Worm (Caenorhabditis elegans) whole organism, L4 larva: ENCODE results near the gene egl-43.

Source experiments
- D1046.2 ChIP-seq: fragments of 200-800 bp; sonication (Bioruptor generic); IDR thresholded peaks from 2 replicates; pipeline ENCODE4 v1.3.6; 2022; ENCODE audit warnings: missing genetic modification characterization, missing compliant biosample characterization
- F37D6.2 ChIP-seq: sonication (generic microtip); optimal IDR thresholded peaks from 2 replicates; lab custom pipeline; 2016; ENCODE audit warnings: mild to moderate bottlenecking, missing genetic modification characterization, missing compliant biosample characterization
- F49E8.2 ChIP-seq: sonication (generic microtip); optimal IDR thresholded peaks from 2 replicates; lab custom pipeline; 2016; ENCODE audit warnings: missing compliant biosample characterization, mild to moderate bottlenecking, missing genetic modification characterization, borderline replicate concordance
- T20F7.1 ChIP-seq: fragments of 200-800 bp; sonication (Bioruptor generic); optimal IDR thresholded peaks from 2 replicates; lab custom pipeline; 2018; ENCODE audit warnings: mild to moderate bottlenecking, missing genetic modification characterization, missing compliant biosample characterization
- Y48G9A.11 ChIP-seq: fragments of 200-800 bp; sonication (Bioruptor generic); IDR thresholded peaks from 2 replicates; pipeline ENCODE4 v1.3.6; 2022; ENCODE audit warnings: missing genetic modification reagents, missing genetic modification characterization, missing compliant biosample characterization
- Y75B8A.6 ChIP-seq: fragments of 200-800 bp; sonication (Bioruptor generic); IDR thresholded peaks from 2 replicates; pipeline ENCODE4 v1.3.6; 2022; ENCODE audit warnings: missing genetic modification reagents, missing genetic modification characterization, missing compliant biosample characterization
- ZK546.5 ChIP-seq, 2 experiments: sonication (generic microtip); optimal IDR thresholded peaks; 2 replicates each; lab custom pipeline; 2017; ENCODE audit warnings: missing biosample characterization in 2 of 2, missing genetic modification characterization in 2 of 2
- aha-1 ChIP-seq: fragments of 150-350 bp; peaks from one replicate; lab custom pipeline; 2014; ENCODE audit warnings: missing biosample characterization, missing genetic modification characterization
- ama-1 ChIP-seq: fragments of 150-350 bp; optimal IDR thresholded peaks from 2 replicates; lab custom pipeline; 2014; ENCODE audit warnings: inconsistent platforms, mixed read lengths
- arid-1 ChIP-seq: fragments of 200-800 bp; sonication (Bioruptor generic); conservative IDR thresholded peaks from 2 replicates; pipeline ENCODE4 v1.3.6; 2022; ENCODE audit warnings: missing genetic modification reagents, missing genetic modification characterization, missing compliant biosample characterization
- ceh-20 ChIP-seq: fragments of 200-800 bp; sonication (Bioruptor generic); IDR thresholded peaks from 2 replicates; pipeline ENCODE4 v1.3.6; 2022; ENCODE audit warnings: missing genetic modification reagents, missing genetic modification characterization, missing compliant biosample characterization
- ceh-28 ChIP-seq: fragments of 150-350 bp; optimal IDR thresholded peaks from 2 replicates; lab custom pipeline; 2014; ENCODE audit warnings: missing biosample characterization, missing genetic modification reagents, missing genetic modification characterization
- ceh-32 ChIP-seq: sonication (generic microtip); optimal IDR thresholded peaks from 2 replicates; lab custom pipeline; 2016; ENCODE audit warnings: mild to moderate bottlenecking, missing genetic modification characterization, missing compliant biosample characterization; ENCODE audit not compliant: poor library complexity
- ceh-62 ChIP-seq: sonication (generic microtip); optimal IDR thresholded peaks from 2 replicates; lab custom pipeline; 2017; ENCODE audit warnings: missing biosample characterization, missing genetic modification characterization
- ceh-82 ChIP-seq: sonication (generic microtip); optimal IDR thresholded peaks from 2 replicates; lab custom pipeline; 2017; ENCODE audit warnings: missing biosample characterization, missing genetic modification characterization
- ces-1 ChIP-seq: fragments of 150-350 bp; sonication (generic microtip); optimal IDR thresholded peaks from 4 replicates; lab custom pipeline; 2014; ENCODE audit warnings: missing biosample characterization, missing genetic modification reagents, missing genetic modification characterization
- cey-2 ChIP-seq: sonication (generic microtip); optimal IDR thresholded peaks from 3 replicates; lab custom pipeline; 2017; ENCODE audit warnings: missing genetic modification characterization, mild to moderate bottlenecking, missing compliant biosample characterization, antibody characterized with exemption, borderline replicate concordance; ENCODE audit not compliant: insufficient read depth
- ctbp-1 ChIP-seq: fragments of 200-800 bp; sonication (Bioruptor generic); IDR thresholded peaks from 2 replicates; pipeline ENCODE4 v1.3.6; 2022; ENCODE audit warnings: missing genetic modification reagents, missing genetic modification characterization, missing compliant biosample characterization
- daf-12 ChIP-seq: fragments of 150-350 bp; optimal IDR thresholded peaks from 2 replicates; lab custom pipeline; 2014; ENCODE audit warnings: missing biosample characterization, missing genetic modification reagents, missing genetic modification characterization
- daf-16 ChIP-seq, 3 experiments: sonication (generic microtip); optimal IDR thresholded peaks; 2 replicates each; lab custom pipeline; 2016 to 2017; ENCODE audit warnings: missing genetic modification characterization in 3 of 3, missing genetic modification reagents in 3 of 3, mild to moderate bottlenecking in 2 of 3, missing compliant biosample characterization in 2 of 3, missing biosample characterization in 1 of 3, moderate library complexity in 1 of 3
- daf-19 ChIP-seq: fragments of 200-800 bp; sonication (Bioruptor generic); conservative IDR thresholded peaks from 2 replicates; pipeline ENCODE4 v1.3.6; 2022; ENCODE audit warnings: missing genetic modification characterization, missing compliant biosample characterization
- dmd-8 ChIP-seq: fragments of 200-800 bp; sonication (Bioruptor generic); IDR thresholded peaks from 2 replicates; pipeline ENCODE4 v1.3.6; 2022; ENCODE audit warnings: missing genetic modification characterization, missing compliant biosample characterization
- dpl-1 ChIP-seq: fragments of 150-350 bp; optimal IDR thresholded peaks from 2 replicates; lab custom pipeline; 2014; ENCODE audit warnings: missing biosample characterization, missing genetic modification reagents, missing genetic modification characterization
- fkh-10 ChIP-seq: fragments of 150-350 bp; optimal IDR thresholded peaks from 2 replicates; lab custom pipeline; 2014; ENCODE audit warnings: missing biosample characterization, missing genetic modification reagents, missing genetic modification characterization
- jun-1 ChIP-seq: fragments of 150-350 bp; optimal IDR thresholded peaks from 2 replicates; lab custom pipeline; 2014; ENCODE audit warnings: missing biosample characterization, missing genetic modification reagents, missing genetic modification characterization
- lin-1 ChIP-seq: fragments of 200-800 bp; sonication (Bioruptor generic); IDR thresholded peaks from 2 replicates; pipeline ENCODE4 v1.3.6; 2022; ENCODE audit warnings: missing genetic modification reagents, missing genetic modification characterization, missing compliant biosample characterization
- lin-13 ChIP-seq: fragments of 150-350 bp; optimal IDR thresholded peaks from 2 replicates; lab custom pipeline; 2014; ENCODE audit warnings: missing biosample characterization, missing genetic modification reagents, missing genetic modification characterization
- lin-15B ChIP-seq: fragments of 150-350 bp; sonication (generic microtip); optimal IDR thresholded peaks from 3 replicates; lab custom pipeline; 2014; ENCODE audit warnings: missing biosample characterization, missing genetic modification characterization
- lin-29 ChIP-seq: fragments of 200-800 bp; sonication (Bioruptor generic); IDR thresholded peaks from 2 replicates; pipeline ENCODE4 v1.3.6; 2022; ENCODE audit warnings: missing genetic modification reagents, missing genetic modification characterization, missing compliant biosample characterization
- lir-3 ChIP-seq: sonication (generic microtip); optimal IDR thresholded peaks from 2 replicates; lab custom pipeline; 2016; ENCODE audit warnings: mild to moderate bottlenecking, missing genetic modification characterization, missing compliant biosample characterization
- mep-1 ChIP-seq: fragments of 150-350 bp; sonication (generic microtip); optimal IDR thresholded peaks from 3 replicates; lab custom pipeline; 2014; ENCODE audit warnings: missing biosample characterization, missing genetic modification characterization
- mes-2 ChIP-seq: sonication (generic microtip); optimal IDR thresholded peaks from 2 replicates; lab custom pipeline; 2016; ENCODE audit warnings: missing genotype, mild to moderate bottlenecking, missing genetic modification characterization, missing compliant biosample characterization; ENCODE audit not compliant: poor library complexity, severe bottlenecking
- mxl-3 ChIP-seq: fragments of 200-800 bp; sonication (Bioruptor generic); optimal IDR thresholded peaks from 2 replicates; lab custom pipeline; 2018; ENCODE audit warnings: mild to moderate bottlenecking, missing genetic modification characterization, missing compliant biosample characterization
- nhr-111 ChIP-seq: fragments of 200-800 bp; sonication (Bioruptor generic); optimal IDR thresholded peaks from 2 replicates; lab custom pipeline; 2018; ENCODE audit warnings: mild to moderate bottlenecking, missing genetic modification characterization, missing compliant biosample characterization
- nhr-237 ChIP-seq: sonication (generic microtip); optimal IDR thresholded peaks from 2 replicates; lab custom pipeline; 2017; ENCODE audit warnings: missing biosample characterization, missing genetic modification characterization
- nhr-42 ChIP-seq: fragments of 200-800 bp; sonication (Bioruptor generic); IDR thresholded peaks from 2 replicates; pipeline ENCODE4 v1.3.6; 2022; ENCODE audit warnings: missing genetic modification characterization, missing compliant biosample characterization
- nhr-48 ChIP-seq: sonication (generic microtip); optimal IDR thresholded peaks from 2 replicates; lab custom pipeline; 2016; ENCODE audit warnings: mild to moderate bottlenecking, missing genetic modification characterization, missing compliant biosample characterization
- nhr-76 ChIP-seq: fragments of 150-350 bp; optimal IDR thresholded peaks from 2 replicates; lab custom pipeline; 2014; ENCODE audit warnings: missing biosample characterization, missing genetic modification characterization
- saeg-2 ChIP-seq: fragments of 200-800 bp; sonication (Bioruptor generic); IDR thresholded peaks from 2 replicates; pipeline ENCODE4 v1.3.6; 2022; ENCODE audit warnings: missing genetic modification reagents, missing genetic modification characterization, missing compliant biosample characterization
- set-16 ChIP-seq: fragments of 200-800 bp; sonication (Bioruptor generic); IDR thresholded peaks from 2 replicates; pipeline ENCODE4 v1.3.6; 2022; ENCODE audit warnings: missing genetic modification reagents, missing genetic modification characterization, missing compliant biosample characterization
- vab-7 ChIP-seq: fragments of 200-800 bp; sonication (Bioruptor generic); IDR thresholded peaks from 2 replicates; pipeline ENCODE4 v1.3.6; 2022; ENCODE audit warnings: missing genetic modification reagents, missing genetic modification characterization, missing compliant biosample characterization

The egl-43 gene

DNA sequence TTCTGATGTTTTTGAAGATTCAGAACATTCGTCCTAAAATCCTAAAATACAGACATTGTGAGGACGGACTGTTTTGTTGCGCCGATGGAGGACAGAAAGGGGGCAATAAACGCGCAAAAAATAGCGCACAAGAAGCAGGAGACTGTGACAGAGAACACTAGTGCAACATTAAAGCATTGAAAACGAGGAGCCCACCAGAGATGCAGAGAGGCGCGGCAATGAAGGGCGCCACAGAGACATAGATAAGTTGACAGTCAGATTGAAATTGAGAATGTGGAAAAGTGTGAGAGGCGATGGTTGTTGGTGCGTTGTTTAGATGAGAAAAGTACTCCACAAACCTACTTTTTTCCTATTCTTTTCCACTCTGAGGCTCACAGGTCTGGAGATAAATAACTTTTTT is 20.0 kb downstream of the egl-43 start, which contains the start of gene aakg-5 (continued):
- TF ChIP-seq lin-1 (GFP tag; lab: Robert Waterston, UW) (peak; percentile 71), Y48G9A.11 (GFP tag; lab: Robert Waterston, UW) (no peak), aha-1 (peak; percentile 99), daf-16 (GFP tag; optimal IDR thresholded peaks at IDR 0.05; lab: Kevin White, UChicago) (peak; percentile 22 to 63), daf-16 (tag; optimal IDR thresholded peaks at IDR 0.05; lab: Kevin White, UChicago) (peak; percentile 87), nhr-237 (tag; lab: Kevin White, UChicago) (no peak), ceh-20 (GFP tag; lab: Robert Waterston, UW) (peak; percentile 48; the same call in 1 of the 2 replicates), lir-3 (tag; lab: Kevin White, UChicago) (no peak), lin-15B (no peak), F49E8.2 (tag; lab: Kevin White, UChicago) (no peak), arid-1 (GFP tag; lab: Robert Waterston, UW) (0 out of 2 replicates have a peak, but pooled peaks have one; percentile 24), ceh-62 (tag; lab: Kevin White, UChicago) (no peak), daf-12 (tag; lab: Kevin White, UChicago) (no peak), lin-13 (GFP tag; lab: Kevin White, UChicago) (no peak), set-16 (GFP tag; lab: Robert Waterston, UW) (no peak), ceh-28 (tag; lab: Kevin White, UChicago) (no peak), T20F7.1 (GFP tag; lab: Kevin White, UChicago) (peak; percentile 4), saeg-2 (GFP tag; lab: Robert Waterston, UW) (no peak), mxl-3 (peak; percentile 55), fkh-10 (GFP tag; lab: Kevin White, UChicago) (no peak)

DNA sequence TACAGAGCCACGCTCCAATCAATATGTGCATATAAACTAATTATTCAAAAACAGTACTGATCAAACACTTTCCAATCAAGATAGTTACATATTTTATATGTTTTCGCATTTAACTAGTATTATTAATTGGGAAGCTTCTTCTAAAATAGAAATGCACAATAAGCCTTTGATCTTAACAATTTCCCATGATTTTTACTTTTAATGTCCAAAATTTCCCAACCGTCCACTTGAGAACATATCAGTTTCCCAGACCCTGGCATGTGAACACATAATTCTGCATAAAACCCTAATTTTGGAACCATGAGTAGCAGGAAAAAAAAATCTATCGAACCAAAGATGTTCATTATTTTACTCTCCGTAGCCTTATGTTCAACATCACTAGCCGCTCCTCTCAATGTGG is 21.4 kb downstream of the egl-43 start, which contains the start of gene R53.8:
Gene R53.8, plus strand, starts transcription at position 301 of the 400 bp plus-strand sequence.
- no peak for TF ChIP-seq mes-2
- TF ChIP-seq Y75B8A.6 (GFP tag; lab: Robert Waterston, UW), result no peak
- no peak for TF ChIP-seq aha-1
- no peak for TF ChIP-seq daf-12 (tag; lab: Kevin White, UChicago)
- TF ChIP-seq ceh-20 (GFP tag; lab: Robert Waterston, UW), result no peak
- no peak for TF ChIP-seq ama-1 (lab: Kevin White, UChicago)
- no peak for TF ChIP-seq nhr-42 (GFP tag; lab: Robert Waterston, UW)
- no peak for TF ChIP-seq ces-1 (GFP tag; lab: Kevin White, UChicago)
- TF ChIP-seq nhr-48, result no peak
- TF ChIP-seq daf-19 (GFP tag; lab: Robert Waterston, UW), result no peak
- no peak for TF ChIP-seq ceh-32 (tag; lab: Kevin White, UChicago)
- TF ChIP-seq vab-7, result no peak
- no peak for TF ChIP-seq jun-1 (tag; lab: Kevin White, UChicago)
- TF ChIP-seq Y48G9A.11 (GFP tag; lab: Robert Waterston, UW), result no peak

DNA sequence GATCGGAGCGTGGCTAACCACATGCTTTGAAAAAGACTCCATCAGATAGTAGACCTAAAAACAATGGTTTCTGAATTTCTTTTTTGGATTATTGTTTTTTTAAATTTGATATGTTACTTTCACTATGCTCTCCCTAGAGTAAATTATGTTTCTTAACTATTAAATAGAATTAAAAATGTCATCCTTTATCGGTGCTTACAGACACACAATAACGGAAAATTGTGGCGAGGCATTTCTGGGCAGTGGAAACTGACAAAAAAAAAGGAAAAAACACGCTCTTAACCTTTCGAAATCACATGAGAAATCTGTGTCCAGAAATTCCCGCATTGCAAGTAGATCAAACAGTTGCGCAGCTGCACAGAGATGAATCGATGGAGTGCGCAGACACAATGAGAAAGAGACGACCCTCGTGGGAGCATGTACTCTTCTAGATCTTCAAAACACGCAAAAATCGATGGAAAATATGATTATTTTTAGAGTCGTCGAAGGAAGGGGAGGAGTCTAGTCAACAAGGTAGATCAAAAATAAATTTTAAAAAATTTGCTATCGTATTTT is 25.2 kb downstream of the egl-43 start, which contains the start of gene ZK892.6:
Gene ZK892.6, minus strand, starts transcription at position 51 of the 555 bp plus-strand sequence.
- no peak for TF ChIP-seq cey-2 (tag; lab: Kevin White, UChicago)
- no peak for TF ChIP-seq F37D6.2 (tag; lab: Kevin White, UChicago)
- no peak for TF ChIP-seq F49E8.2 (tag; lab: Kevin White, UChicago)
- no peak for TF ChIP-seq ceh-28 (tag; lab: Kevin White, UChicago)
- no peak for TF ChIP-seq nhr-111 (GFP tag; lab: Kevin White, UChicago)
- TF ChIP-seq dmd-8 (GFP tag; lab: Robert Waterston, UW), result no peak
- no peak for TF ChIP-seq ctbp-1 (GFP tag; lab: Robert Waterston, UW)
- TF ChIP-seq mep-1 (tag; lab: Kevin White, UChicago), result no peak
- TF ChIP-seq lin-29, result no peak
- no peak for TF ChIP-seq ZK546.5 (tag; optimal IDR thresholded peaks at IDR 0.05; lab: Kevin White, UChicago)
- no peak for TF ChIP-seq lin-13 (GFP tag; lab: Kevin White, UChicago)
- TF ChIP-seq ceh-82 (tag; lab: Kevin White, UChicago), result no peak
- no peak for TF ChIP-seq dpl-1
- no peak for TF ChIP-seq D1046.2 (GFP tag; lab: Robert Waterston, UW)
- no peak for TF ChIP-seq nhr-76 (tag; lab: Kevin White, UChicago)
